Fruit fly (Drosophila melanogaster) whole organism, embryonic: Measurements from ENCODE around the gene Hydr2.

Experiments used
- Ada2b ChIP-seq: fragments of 200-800 bp; sonication (Bioruptor generic); IDR thresholded peaks from 2 replicates; pipeline ENCODE4 v1.3.6; 2022; ENCODE audit warnings: missing biosample characterization, missing genetic modification characterization
- Adf1 ChIP-seq: fragments of 200-800 bp; sonication (Bioruptor generic); IDR thresholded peaks from 2 replicates; pipeline ENCODE4 v1.3.6; 2022; ENCODE audit warnings: missing biosample characterization, missing genetic modification characterization
- Antp ChIP-seq: fragments of 200-800 bp; sonication (Bioruptor generic); optimal IDR thresholded peaks from 3 replicates; lab custom pipeline; 2016; ENCODE audit warnings: missing biosample characterization, missing genetic modification characterization
- CG10267 ChIP-seq: fragments of 200-800 bp; sonication (Bioruptor generic); optimal IDR thresholded peaks from 2 replicates; lab custom pipeline; 2018; ENCODE audit warnings: missing biosample characterization, mild to moderate bottlenecking, missing genetic modification characterization, moderate library complexity
- CG11398 ChIP-seq: fragments of 200-800 bp; sonication (Bioruptor generic); optimal IDR thresholded peaks from 2 replicates; lab custom pipeline; 2016; ENCODE audit warnings: missing biosample characterization, missing genetic modification characterization
- CG11695 ChIP-seq: fragments of 200-800 bp; sonication (Bioruptor generic); IDR thresholded peaks from 3 replicates; pipeline ENCODE4 v1.3.6; 2022; ENCODE audit warnings: missing biosample characterization, missing genetic modification characterization
- CG12155 ChIP-seq: fragments of 200-800 bp; sonication (Bioruptor generic); optimal IDR thresholded peaks from 3 replicates; lab custom pipeline; 2016; ENCODE audit warnings: missing biosample characterization, missing genetic modification characterization
- CG12236 ChIP-seq: fragments of 200-800 bp; sonication (Bioruptor generic); optimal IDR thresholded peaks from 2 replicates; lab custom pipeline; 2016; ENCODE audit warnings: missing biosample characterization, missing genetic modification characterization
- CG13123 ChIP-seq: fragments of 200-800 bp; sonication (Bioruptor generic); optimal IDR thresholded peaks from 2 replicates; lab custom pipeline; 2016; ENCODE audit warnings: missing biosample characterization, missing genetic modification characterization
- CG17186 ChIP-seq: fragments of 200-800 bp; sonication (Bioruptor generic); optimal IDR thresholded peaks from 3 replicates; lab custom pipeline; 2017; ENCODE audit warnings: missing biosample characterization, missing genetic modification reagents, missing genetic modification characterization
- CG2199 ChIP-seq: fragments of 200-800 bp; sonication (Bioruptor generic); IDR thresholded peaks from 3 replicates; pipeline ENCODE4 v1.3.6; 2022; ENCODE audit warnings: missing biosample characterization, missing genetic modification characterization
- CG30403 ChIP-seq: fragments of 200-800 bp; sonication (Bioruptor generic); optimal IDR thresholded peaks from 3 replicates; lab custom pipeline; 2016; ENCODE audit warnings: missing biosample characterization, missing genetic modification characterization
- CG31224 ChIP-seq: fragments of 200-800 bp; sonication (Bioruptor generic); IDR thresholded peaks from 2 replicates; pipeline ENCODE4 v1.3.6; 2022; ENCODE audit warnings: missing biosample characterization, missing genetic modification characterization
- CG3726 ChIP-seq: fragments of 200-800 bp; sonication (Bioruptor generic); IDR thresholded peaks from 3 replicates; pipeline ENCODE4, ENCODE4 v1.3.6; 2022; ENCODE audit warnings: missing biosample characterization, missing genetic modification characterization
- CG3847 ChIP-seq: fragments of 200-800 bp; sonication (Bioruptor generic); IDR thresholded peaks from 2 replicates; pipeline ENCODE4 v1.3.6; 2022; ENCODE audit warnings: missing biosample characterization, missing genetic modification characterization
- CG5245 ChIP-seq: fragments of 200-800 bp; sonication (Bioruptor generic); optimal IDR thresholded peaks from 3 replicates; lab custom pipeline; 2016; ENCODE audit warnings: missing biosample characterization, missing genetic modification characterization
- CG6683 ChIP-seq: fragments of 200-800 bp; sonication (Bioruptor generic); optimal IDR thresholded peaks from 2 replicates; lab custom pipeline; 2017; ENCODE audit warnings: missing biosample characterization, mild to moderate bottlenecking, missing genetic modification characterization, missing genetic modification reagents
- CG7357 ChIP-seq: fragments of 200-800 bp; sonication (Bioruptor generic); IDR thresholded peaks from 3 replicates; pipeline ENCODE4 v1.3.6; 2022; ENCODE audit warnings: missing biosample characterization, missing genetic modification characterization
- CG7556 ChIP-seq: fragments of 200-800 bp; sonication (Bioruptor generic); optimal IDR thresholded peaks from 2 replicates; lab custom pipeline; 2017; ENCODE audit warnings: missing biosample characterization, mild to moderate bottlenecking, missing genetic modification characterization
- CG7786 ChIP-seq: fragments of 200-800 bp; sonication (Bioruptor generic); optimal IDR thresholded peaks from 2 replicates; lab custom pipeline; 2016; ENCODE audit warnings: missing biosample characterization, missing genetic modification characterization
- CG7987 ChIP-seq: fragments of 200-800 bp; sonication (Bioruptor generic); optimal IDR thresholded peaks from 2 replicates; lab custom pipeline; 2018; ENCODE audit warnings: missing biosample characterization, mild to moderate bottlenecking, missing genetic modification characterization, moderate library complexity
- CG8089 ChIP-seq: fragments of 200-800 bp; sonication (Bioruptor generic); optimal IDR thresholded peaks from 3 replicates; lab custom pipeline; 2016; ENCODE audit warnings: missing biosample characterization, missing genetic modification characterization
- CG8388 ChIP-seq: fragments of 200-800 bp; sonication (Bioruptor generic); optimal IDR thresholded peaks from 2 replicates; lab custom pipeline; 2019; ENCODE audit warnings: missing biosample characterization, mild to moderate bottlenecking, missing genetic modification characterization, moderate library complexity
- CG9215 ChIP-seq: fragments of 200-800 bp; sonication (Bioruptor generic); IDR thresholded peaks from 2 replicates; pipeline ENCODE4 v1.3.6; 2022; ENCODE audit warnings: missing biosample characterization, missing genetic modification characterization
- Dad ChIP-seq: fragments of 200-800 bp; sonication (Bioruptor generic); optimal IDR thresholded peaks from 3 replicates; lab custom pipeline; 2016; ENCODE audit warnings: missing biosample characterization, missing genetic modification characterization
- Dip2 ChIP-seq: fragments of 200-800 bp; sonication (Bioruptor generic); IDR thresholded peaks from 2 replicates; pipeline ENCODE4 v1.3.6; 2022; ENCODE audit warnings: missing biosample characterization, missing genetic modification characterization
- Doc3 ChIP-seq: fragments of 200-800 bp; sonication (Bioruptor generic); IDR thresholded peaks from 3 replicates; pipeline ENCODE4 v1.3.6; 2022; ENCODE audit warnings: missing biosample characterization, missing genetic modification characterization; ENCODE audit not compliant: partially characterized antibody
- E2f2 ChIP-seq: fragments of 200-800 bp; sonication (Bioruptor generic); IDR thresholded peaks from 2 replicates; pipeline ENCODE4 v1.3.6; 2022; ENCODE audit warnings: missing biosample characterization, missing genetic modification characterization
- Elba2 ChIP-seq: fragments of 200-800 bp; sonication (Bioruptor generic); optimal IDR thresholded peaks from 3 replicates; lab custom pipeline; 2016; ENCODE audit warnings: missing biosample characterization, missing genetic modification characterization
- H2.0 ChIP-seq: fragments of 200-800 bp; sonication (Bioruptor generic); IDR thresholded peaks from 2 replicates; pipeline ENCODE4 v1.3.6; 2022; ENCODE audit warnings: missing biosample characterization, missing genetic modification characterization
- Lhr ChIP-seq: fragments of 200-800 bp; sonication (Bioruptor generic); optimal IDR thresholded peaks from 3 replicates; lab custom pipeline; 2017; ENCODE audit warnings: mild to moderate bottlenecking, missing biosample characterization, missing genetic modification reagents, missing genetic modification characterization
- Nf-YA ChIP-seq: fragments of 200-800 bp; sonication (Bioruptor generic); IDR thresholded peaks from 2 replicates; pipeline ENCODE4 v1.3.6; 2022; ENCODE audit warnings: missing biosample characterization, missing genetic modification characterization
- NfI ChIP-seq: fragments of 200-800 bp; sonication (Bioruptor generic); optimal IDR thresholded peaks from 3 replicates; lab custom pipeline; 2018; ENCODE audit warnings: missing biosample characterization, mild to moderate bottlenecking, missing genetic modification characterization, moderate library complexity
- Poxn ChIP-seq: fragments of 200-800 bp; sonication (Bioruptor generic); IDR thresholded peaks from 2 replicates; pipeline ENCODE4 v1.3.6; 2022; ENCODE audit warnings: missing biosample characterization, missing genetic modification characterization
- YL-1 ChIP-seq: fragments of 200-800 bp; sonication (Bioruptor generic); optimal IDR thresholded peaks from 3 replicates; lab custom pipeline; 2017; ENCODE audit warnings: missing biosample characterization, mild to moderate bottlenecking, missing genetic modification characterization
- amos ChIP-seq: fragments of 200-800 bp; sonication (Bioruptor generic); IDR thresholded peaks from 2 replicates; pipeline ENCODE4 v1.3.6; 2022; ENCODE audit warnings: missing biosample characterization, missing genetic modification characterization; ENCODE audit not compliant: partially characterized antibody
- bowl ChIP-seq: fragments of 200-800 bp; sonication (Bioruptor generic); IDR thresholded peaks from 2 replicates; pipeline ENCODE4 v1.3.6; 2022; ENCODE audit warnings: missing biosample characterization, missing genetic modification characterization
- ewg ChIP-seq: fragments of 200-800 bp; sonication (Bioruptor generic); optimal IDR thresholded peaks from 3 replicates; lab custom pipeline; 2017; ENCODE audit warnings: mild to moderate bottlenecking, missing biosample characterization, missing genetic modification reagents, missing genetic modification characterization
- gcm2 ChIP-seq: fragments of 200-800 bp; sonication (Bioruptor generic); optimal IDR thresholded peaks from 2 replicates; lab custom pipeline; 2016; ENCODE audit warnings: missing biosample characterization, missing genetic modification characterization
- gem ChIP-seq: fragments of 200-800 bp; sonication (Bioruptor generic); optimal IDR thresholded peaks from 2 replicates; lab custom pipeline; 2019; ENCODE audit warnings: missing biosample characterization, mild to moderate bottlenecking, missing genetic modification characterization, moderate library complexity
- hb ChIP-seq: fragments of 200-800 bp; sonication (Bioruptor generic); IDR thresholded peaks from 3 replicates; pipeline ENCODE4 v1.3.6; 2022; ENCODE audit warnings: missing biosample characterization, missing genetic modification characterization; ENCODE audit not compliant: partially characterized antibody
- inv ChIP-seq: fragments of 200-800 bp; sonication (Bioruptor generic); IDR thresholded peaks from 2 replicates; pipeline ENCODE4 v1.3.6; 2022; ENCODE audit warnings: missing biosample characterization, missing genetic modification characterization; ENCODE audit not compliant: partially characterized antibody
- ken ChIP-seq: fragments of 200-800 bp; sonication (Bioruptor generic); IDR thresholded peaks from 3 replicates; pipeline ENCODE4 v1.3.6; 2022; ENCODE audit warnings: missing biosample characterization, missing genetic modification characterization
- knrl ChIP-seq: fragments of 200-800 bp; sonication (Bioruptor generic); IDR thresholded peaks from 3 replicates; pipeline ENCODE4 v1.3.6; 2022; ENCODE audit warnings: missing biosample characterization, missing genetic modification characterization; ENCODE audit not compliant: partially characterized antibody
- lab ChIP-seq: fragments of 200-800 bp; sonication (Bioruptor generic); optimal IDR thresholded peaks from 3 replicates; lab custom pipeline; 2017; ENCODE audit warnings: missing biosample characterization, missing genetic modification characterization, mild to moderate bottlenecking, moderate library complexity, missing genetic modification reagents
- nerfin-1 ChIP-seq: fragments of 200-800 bp; sonication (Bioruptor generic); optimal IDR thresholded peaks from 3 replicates; lab custom pipeline; 2019; ENCODE audit warnings: missing biosample characterization, mild to moderate bottlenecking, missing genetic modification characterization, moderate library complexity
- pzg ChIP-seq: fragments of 200-800 bp; sonication (Bioruptor generic); optimal IDR thresholded peaks from 3 replicates; lab custom pipeline; 2018; ENCODE audit warnings: missing biosample characterization, mild to moderate bottlenecking, missing genetic modification characterization, moderate library complexity
- slbo ChIP-seq: fragments of 200-800 bp; sonication (Bioruptor generic); IDR thresholded peaks from 2 replicates; pipeline ENCODE4 v1.3.6; 2022; ENCODE audit warnings: missing biosample characterization, missing genetic modification characterization
- stc ChIP-seq: fragments of 200-800 bp; sonication (Bioruptor generic); IDR thresholded peaks from 2 replicates; pipeline ENCODE4 v1.3.6; 2022; ENCODE audit warnings: missing biosample characterization, missing genetic modification characterization
- wdn ChIP-seq: fragments of 200-800 bp; sonication (Bioruptor generic); IDR thresholded peaks from 2 replicates; pipeline ENCODE4 v1.3.6; 2022; ENCODE audit warnings: missing biosample characterization, missing genetic modification characterization
- wek ChIP-seq: fragments of 200-800 bp; sonication (Bioruptor generic); optimal IDR thresholded peaks from 3 replicates; lab custom pipeline; 2018; ENCODE audit warnings: missing biosample characterization, mild to moderate bottlenecking, missing genetic modification characterization, moderate library complexity
- zfh2 ChIP-seq: fragments of 200-800 bp; sonication (Bioruptor generic); optimal IDR thresholded peaks from 2 replicates; lab custom pipeline; 2016; ENCODE audit warnings: missing biosample characterization, missing genetic modification characterization

Hydr2 gene

DNA sequence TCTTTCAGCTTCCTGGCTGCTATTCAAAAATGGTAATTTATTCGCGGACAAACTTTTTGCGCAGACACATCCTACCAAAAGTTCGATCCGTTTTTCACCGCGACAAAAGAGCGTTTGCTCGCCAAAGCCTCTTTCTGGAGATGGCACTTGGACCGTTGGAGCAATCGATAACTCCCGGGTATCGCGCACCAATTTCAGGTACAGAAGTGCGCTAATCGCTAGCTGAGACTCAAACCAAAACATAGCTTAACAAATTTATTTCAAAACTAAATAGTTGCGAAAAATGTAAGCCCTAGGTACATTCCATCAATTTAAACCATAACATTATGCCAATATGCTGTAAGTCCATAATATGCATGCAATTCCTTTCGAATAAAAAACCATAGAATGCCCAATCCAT is 18.7 kb upstream of the Hydr2 start, which contains the start of gene toc (continued):
- TF ChIP-seq Lhr, result peak; percentile 57
- TF ChIP-seq Doc3, result peak; percentile 68
- TF ChIP-seq CG7987 (GFP tag; lab: Kevin White, UChicago), result no peak
- TF ChIP-seq Poxn (GFP tag; lab: Robert Waterston, UW), result no peak
- no peak for TF ChIP-seq CG7556 (GFP tag; lab: Kevin White, UChicago)
- TF ChIP-seq E2f2 (GFP tag; lab: Robert Waterston, UW), result peak; percentile 68
- no peak for TF ChIP-seq stc (GFP tag; lab: Robert Waterston, UW)
- no peak for TF ChIP-seq CG9215
- peak; percentile 8 for TF ChIP-seq CG7786 (GFP tag; lab: Kevin White, UChicago)
- no peak for TF ChIP-seq YL-1 (GFP tag; lab: Kevin White, UChicago)
- TF ChIP-seq slbo, result peak; percentile 27; the same call in 1 of the 2 replicates
- peak; percentile 83 for TF ChIP-seq inv (GFP tag; lab: Robert Waterston, UW)
- no peak for TF ChIP-seq CG11695 (GFP tag; lab: Robert Waterston, UW)
- TF ChIP-seq Elba2, result no peak
- peak; percentile 9 for TF ChIP-seq zfh2 (GFP tag; lab: Kevin White, UChicago)
- TF ChIP-seq Antp (GFP tag; lab: Kevin White, UChicago), result peak; percentile 3
- no peak for TF ChIP-seq CG5245 (GFP tag; lab: Kevin White, UChicago)
- peak; percentile 84 for TF ChIP-seq knrl (GFP tag; lab: Robert Waterston, UW)
- no peak for TF ChIP-seq gcm2 (GFP tag; lab: Kevin White, UChicago)
- TF ChIP-seq hb, result peak; percentile 79
- no peak for TF ChIP-seq CG11398 (GFP tag; lab: Kevin White, UChicago)
- no peak for TF ChIP-seq CG31224 (GFP tag; lab: Robert Waterston, UW)
- TF ChIP-seq CG12155, result peak; percentile 32
- TF ChIP-seq CG6683, result no peak
- TF ChIP-seq CG10267 (tag; lab: Kevin White, UChicago), result peak; percentile 12
- peak; percentile 97 for TF ChIP-seq CG17186 (GFP tag; lab: Kevin White, UChicago)
- peak; percentile 84 for TF ChIP-seq pzg (GFP tag; lab: Kevin White, UChicago)
- TF ChIP-seq lab (GFP tag; lab: Kevin White, UChicago), result no peak
- TF ChIP-seq Nf-YA (GFP tag; lab: Robert Waterston, UW), result no peak
- TF ChIP-seq gem (tag; lab: Kevin White, UChicago), result no peak
- peak; percentile 79 for TF ChIP-seq ewg (GFP tag; lab: Kevin White, UChicago)
- TF ChIP-seq CG13123 (GFP tag; lab: Kevin White, UChicago), result no peak
- no peak for TF ChIP-seq CG12236 (GFP tag; lab: Kevin White, UChicago)
- peak; percentile 12; the same call in 1 of the 3 replicates for TF ChIP-seq CG2199 (GFP tag; lab: Robert Waterston, UW)
- TF ChIP-seq NfI (GFP tag; lab: Kevin White, UChicago), result no peak
- no peak for TF ChIP-seq Dip2
- TF ChIP-seq wek (GFP tag; lab: Kevin White, UChicago), result no peak
- no peak for TF ChIP-seq wdn (GFP tag; lab: Robert Waterston, UW)
- no peak for TF ChIP-seq CG3847 (GFP tag; lab: Robert Waterston, UW)
- TF ChIP-seq CG3726 (GFP tag; lab: Robert Waterston, UW), result no peak
- TF ChIP-seq H2.0 (GFP tag; lab: Robert Waterston, UW), result no peak
- peak; percentile 92 for TF ChIP-seq amos (GFP tag; lab: Robert Waterston, UW)
- TF ChIP-seq CG8388 (GFP tag; lab: Kevin White, UChicago), result no peak
- TF ChIP-seq CG30403 (GFP tag; lab: Kevin White, UChicago), result no peak
- no peak for TF ChIP-seq Adf1 (GFP tag; lab: Robert Waterston, UW)
- TF ChIP-seq Ada2b (GFP tag; lab: Robert Waterston, UW), result no peak
- TF ChIP-seq CG8089 (GFP tag; lab: Kevin White, UChicago), result no peak
- TF ChIP-seq ken, result no peak; the same call in 2 of the 3 replicates
- TF ChIP-seq nerfin-1, result no peak
- no peak for TF ChIP-seq CG7357
- no peak for TF ChIP-seq bowl
- no peak for TF ChIP-seq Dad (GFP tag; lab: Kevin White, UChicago)
